Worm (Caenorhabditis elegans): Measurements from ENCODE around the gene C18D11.9.

DNA sequence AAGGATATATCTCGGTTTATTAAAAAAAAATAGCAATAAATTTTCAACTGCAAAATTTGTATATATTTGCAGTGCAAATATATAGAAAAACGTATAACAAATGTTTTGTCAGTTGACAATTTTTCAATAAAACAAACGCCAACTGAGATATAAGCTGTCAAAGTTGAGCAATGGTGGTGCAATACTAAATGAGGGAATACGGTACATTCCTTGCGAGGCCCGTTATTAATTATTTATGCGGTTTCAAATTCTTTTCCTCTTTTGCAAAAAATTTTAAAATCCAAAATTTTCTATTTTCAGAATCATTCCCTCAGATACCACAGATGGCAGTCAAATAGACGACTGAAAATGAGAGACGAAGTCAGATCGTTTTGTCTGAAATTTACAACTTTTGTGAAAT, 13.5 kb upstream of the C18D11.9 start, which contains the start of gene twk-39:
- TF ChIP-seq pha-4 (tag; optimal IDR thresholded peaks at IDR 0.05) (no peak), ceh-9 (tag; optimal IDR thresholded peaks at IDR 0.05) (no peak), nhr-11 (tag; optimal IDR thresholded peaks at IDR 0.05) (no peak), pqm-1 (tag; optimal IDR thresholded peaks at IDR 0.05) (no peak)

Measured in whole organism, late embryonic.